Fruit fly (Drosophila melanogaster) whole organism: ENCODE data around the gene stv.

ENCODE experiments used
- CG8478 ChIP-seq: fragments of >200 bp; optimal IDR thresholded peaks from 2 replicates; lab custom pipeline; 2018; ENCODE audit warnings: inconsistent platforms
- Dll ChIP-seq: fragments of >200 bp; optimal IDR thresholded peaks from 2 replicates; lab custom pipeline; 2017
- EcR ChIP-seq, 2 experiments: fragments of >200 bp; optimal IDR thresholded peaks; 2 replicates each; lab custom pipeline; 2017; ENCODE audit warnings: missing biosample characterization in 2 of 2, missing genetic modification characterization in 2 of 2, missing genetic modification reagents in 2 of 2
- pan ChIP-seq: fragments of >200 bp; optimal IDR thresholded peaks from 2 replicates; lab custom pipeline; 2017
- psq ChIP-seq: fragments of >200 bp; optimal IDR thresholded peaks from 2 replicates; lab custom pipeline; 2017
- usp ChIP-seq: fragments of >200 bp; optimal IDR thresholded peaks from 2 replicates; lab custom pipeline; 2017; ENCODE audit warnings: missing biosample characterization, missing genetic modification characterization, mixed read lengths

Gene stv

DNA sequence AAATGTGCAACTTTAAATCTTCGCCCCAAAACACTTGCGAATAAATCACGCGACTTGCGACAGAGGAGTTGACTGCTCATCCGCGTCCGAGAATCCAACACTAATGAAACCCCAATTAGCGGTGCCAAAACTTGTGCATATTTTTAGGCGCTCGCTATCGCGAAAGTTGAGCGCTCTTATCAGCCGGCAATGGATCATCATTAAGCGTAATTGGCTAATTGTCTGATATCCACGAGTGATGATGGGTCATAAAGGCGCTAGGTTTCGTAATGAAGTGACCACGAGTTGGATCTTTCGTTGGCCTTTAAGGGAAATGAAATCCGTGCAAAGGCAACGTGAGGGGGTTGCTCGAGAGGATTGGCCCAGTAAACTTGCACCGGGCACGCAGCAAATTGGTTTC, 22.6 kb upstream of the stv start:
- TF ChIP-seq EcR (GFP tag; optimal IDR thresholded peaks at IDR 0.05; lab: Kevin White, UChicago) (no peak), CG8478 (lab: Kevin White, UChicago) (no peak), psq (lab: Kevin White, UChicago) (no peak), usp (GFP tag; lab: Kevin White, UChicago) (no peak), pan (lab: Kevin White, UChicago) (no peak), Dll (lab: Kevin White, UChicago) (no peak)

DNA sequence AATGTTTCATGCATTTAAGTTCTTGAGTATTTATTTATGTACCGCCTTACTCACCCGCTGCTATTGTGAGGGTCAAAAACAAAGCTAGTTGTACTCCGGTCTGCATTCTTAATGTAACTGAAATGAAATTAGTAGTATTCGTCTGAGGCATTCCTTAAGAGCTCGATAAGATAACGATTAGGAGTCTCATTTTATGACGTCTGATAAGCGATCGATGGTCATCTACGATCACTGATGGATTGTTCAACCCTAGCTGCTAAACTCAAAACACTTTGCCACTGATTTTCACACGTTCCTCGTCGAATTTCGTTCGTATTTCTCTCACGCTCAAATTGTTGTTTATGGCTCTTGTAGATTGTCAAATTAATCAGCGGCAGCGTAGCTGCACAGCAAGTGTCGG, 20.2 kb upstream of the stv start, which contains the start of gene CG10116:
Gene CG10116 (minus strand): TSS at position 106 of the 400 bp plus-strand sequence.
- no peak for TF ChIP-seq pan (lab: Kevin White, UChicago)
- no peak for TF ChIP-seq psq (lab: Kevin White, UChicago)
- no peak for TF ChIP-seq EcR (GFP tag; optimal IDR thresholded peaks at IDR 0.05; lab: Kevin White, UChicago)
- TF ChIP-seq usp (GFP tag; lab: Kevin White, UChicago): no peak
- no peak for TF ChIP-seq CG8478 (lab: Kevin White, UChicago)

dm6 chr3L:13474607-13475006, 2.7 kb upstream of the stv start, which contains the start of gene CG10089:
CG10089 (minus strand) TSS chr3L:13474787.
- TF ChIP-seq pan (lab: Kevin White, UChicago) (no peak), psq (lab: Kevin White, UChicago) (no peak), usp (GFP tag; lab: Kevin White, UChicago) (no peak), Dll (lab: Kevin White, UChicago) (no peak), EcR (GFP tag; optimal IDR thresholded peaks at IDR 0.05; lab: Kevin White, UChicago) (no peak), CG8478 (lab: Kevin White, UChicago) (no peak)

DNA sequence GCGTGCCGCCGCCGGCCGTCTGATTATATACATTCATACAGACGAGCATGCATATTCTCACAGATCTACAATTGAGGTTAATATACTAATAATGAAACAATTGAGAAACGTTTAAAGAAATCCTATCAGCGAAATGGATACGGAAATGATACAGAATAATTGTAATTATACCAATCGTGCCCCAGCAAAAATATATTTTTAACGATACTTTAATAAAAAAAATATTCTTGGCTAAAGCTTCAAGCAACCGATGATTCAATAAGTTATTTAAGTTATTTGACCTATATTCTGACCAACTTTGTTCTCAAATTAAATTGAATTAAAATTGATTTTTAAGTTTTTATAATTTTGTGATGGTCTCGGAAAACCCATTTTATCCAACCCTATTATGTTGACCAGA, 1.3 kb upstream of the stv start:
- TF ChIP-seq pan (lab: Kevin White, UChicago) (no peak), Dll (lab: Kevin White, UChicago) (no peak), psq (lab: Kevin White, UChicago) (no peak), CG8478 (lab: Kevin White, UChicago) (no peak), EcR (GFP tag; optimal IDR thresholded peaks at IDR 0.05; lab: Kevin White, UChicago) (no peak), usp (GFP tag; lab: Kevin White, UChicago) (no peak)

DNA sequence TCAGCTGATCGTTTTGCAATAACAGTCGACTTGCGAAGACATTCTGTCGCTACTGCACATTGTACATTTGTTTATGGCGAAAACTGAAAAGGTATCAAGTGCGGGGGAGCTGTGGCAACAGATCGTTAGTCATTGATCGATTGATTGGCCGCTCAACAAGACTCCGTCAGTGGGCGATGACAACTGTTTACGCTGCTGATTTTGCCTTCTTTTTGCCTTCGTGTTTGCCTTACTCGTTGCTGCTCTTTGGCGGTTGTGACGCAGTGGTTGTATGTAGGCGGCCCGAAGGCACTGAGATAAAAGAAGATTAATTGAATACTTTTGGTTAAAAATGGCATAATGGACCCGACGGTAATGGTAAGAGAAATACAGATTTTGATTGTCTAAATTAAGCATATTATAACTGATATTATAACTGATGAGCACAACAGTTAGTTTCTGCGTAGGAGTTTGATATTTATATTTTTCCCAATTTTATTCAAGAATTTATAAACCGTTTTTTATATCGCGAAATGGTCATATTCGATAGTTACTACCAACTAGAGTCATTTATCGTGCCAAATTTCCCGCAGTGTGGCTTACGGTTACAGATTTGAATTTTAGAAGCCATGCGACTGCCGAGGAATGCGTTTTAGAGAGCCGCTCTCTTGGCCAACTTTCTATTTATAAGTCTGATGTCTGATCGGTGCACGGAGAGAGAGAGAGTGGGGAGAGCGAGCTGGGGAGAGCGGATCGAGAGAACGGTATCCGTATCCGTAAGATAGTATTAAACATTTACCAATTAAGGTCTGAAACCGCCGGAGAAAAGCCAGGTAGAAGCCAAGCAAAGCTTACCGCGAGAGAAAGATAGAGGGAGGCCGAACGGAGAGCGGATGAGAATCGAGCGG, 532 bp upstream of the stv start:
- TF ChIP-seq Dll (lab: Kevin White, UChicago) (peak; percentile 100), EcR (GFP tag; optimal IDR thresholded peaks at IDR 0.05; lab: Kevin White, UChicago) (no peak)

DNA sequence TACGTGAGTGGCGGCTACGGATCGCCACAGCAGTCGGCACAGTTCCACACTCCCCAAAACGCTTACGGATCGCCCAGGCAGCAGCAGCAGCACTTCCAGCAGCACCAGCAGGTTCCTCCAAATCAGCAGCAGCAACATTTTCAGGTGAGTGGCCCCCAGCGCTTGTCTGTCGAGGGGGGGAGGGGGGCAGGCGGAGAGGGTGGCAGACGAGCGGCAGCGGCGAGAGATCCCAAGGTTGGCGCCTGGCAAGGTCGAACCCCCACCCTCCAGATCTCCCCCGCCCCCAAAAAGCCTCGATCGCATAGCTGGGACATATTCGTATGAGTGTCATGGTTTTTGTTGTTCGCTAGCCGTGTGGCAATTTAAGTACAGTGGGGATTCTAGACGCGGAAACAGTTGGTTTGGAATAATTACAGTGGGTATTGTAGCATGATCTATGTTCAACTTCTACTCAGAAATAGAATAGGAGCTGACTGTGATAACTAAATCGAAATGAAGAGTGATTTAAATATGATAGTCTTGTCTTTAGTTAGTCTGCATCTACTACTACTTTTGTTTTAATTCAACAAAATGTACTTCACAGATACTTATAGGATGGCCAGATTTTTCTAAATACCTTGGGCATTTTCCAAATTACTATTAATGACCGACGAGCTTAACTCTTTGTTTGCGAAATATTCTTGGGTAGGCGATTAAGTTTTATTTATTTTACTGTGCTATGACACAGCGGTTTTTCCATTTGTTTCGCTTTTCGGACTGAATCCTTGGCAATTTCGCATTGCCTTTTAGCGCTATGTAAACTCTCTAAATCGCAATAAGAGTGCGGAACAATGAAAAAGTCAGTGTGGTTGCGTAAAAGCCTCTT, 1.2 kb downstream of the stv start:
- no peak for TF ChIP-seq psq (lab: Kevin White, UChicago)
- TF ChIP-seq Dll (lab: Kevin White, UChicago): no peak
- no peak for TF ChIP-seq CG8478 (lab: Kevin White, UChicago)
- no peak for TF ChIP-seq EcR (GFP tag; optimal IDR thresholded peaks at IDR 0.05; lab: Kevin White, UChicago)
- no peak for TF ChIP-seq usp (GFP tag; lab: Kevin White, UChicago)
- no peak for TF ChIP-seq pan (lab: Kevin White, UChicago)

- TF ChIP-seq usp (GFP tag; lab: Kevin White, UChicago) (no peak), psq (lab: Kevin White, UChicago) (no peak), pan (lab: Kevin White, UChicago) (no peak), EcR (GFP tag; optimal IDR thresholded peaks at IDR 0.05; lab: Kevin White, UChicago) (no peak), CG8478 (lab: Kevin White, UChicago) (no peak), Dll (lab: Kevin White, UChicago) (no peak)
These were observed 1.9 kb downstream of the stv start for dm6 chr3L:13479204-13479600.

DNA sequence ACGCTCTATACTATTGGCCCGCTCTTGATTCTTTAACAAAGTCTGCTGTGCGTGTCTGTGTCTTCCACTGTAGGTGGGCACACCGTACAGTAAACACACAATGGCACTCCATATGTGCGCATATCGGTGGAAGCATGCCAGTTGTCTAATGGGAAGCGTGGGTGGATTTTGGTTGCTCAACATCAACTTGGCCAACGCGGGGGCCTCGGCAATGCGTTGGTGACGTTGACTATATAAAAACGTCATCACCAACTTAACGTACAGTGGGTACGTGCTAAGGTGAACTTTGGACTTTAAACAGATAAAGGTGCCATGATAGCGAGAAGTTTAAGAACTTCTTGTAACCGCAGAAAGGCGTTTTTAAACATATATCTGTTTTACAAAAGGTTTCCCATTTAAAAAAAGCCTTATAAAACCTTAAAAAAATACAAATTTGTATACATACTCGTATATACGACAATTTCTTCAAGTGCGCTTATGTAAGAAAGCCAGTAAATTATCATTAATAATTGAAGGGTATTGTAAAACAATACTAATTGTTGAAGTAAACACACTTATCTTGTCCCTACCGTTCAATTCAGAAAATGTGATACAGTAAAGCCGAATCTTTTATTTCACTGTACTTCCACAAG, 2.4 kb downstream of the stv start:
- TF ChIP-seq CG8478 (lab: Kevin White, UChicago) (no peak), usp (GFP tag; lab: Kevin White, UChicago) (no peak), pan (lab: Kevin White, UChicago) (no peak), Dll (lab: Kevin White, UChicago) (no peak), psq (lab: Kevin White, UChicago) (no peak), EcR (GFP tag; optimal IDR thresholded peaks at IDR 0.05; lab: Kevin White, UChicago) (no peak)

DNA sequence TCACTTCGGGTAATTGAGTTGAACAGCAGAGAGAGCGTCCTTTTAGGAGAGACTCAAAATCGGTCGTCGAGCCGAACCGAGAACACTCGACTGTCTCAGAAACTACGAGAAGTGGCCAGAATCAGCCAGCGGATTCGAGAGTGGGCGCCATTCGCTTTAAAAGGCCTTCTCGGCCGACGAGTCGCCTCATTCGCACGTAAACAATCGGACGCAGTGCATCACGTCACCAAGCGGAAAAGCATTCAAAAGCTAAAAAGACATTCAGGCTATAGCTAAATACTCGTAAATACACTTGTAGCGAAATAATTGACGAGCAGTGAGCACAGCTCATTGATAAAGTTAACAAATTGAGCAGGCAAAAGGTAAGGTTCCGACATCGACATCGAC, 2.9 kb downstream of the stv start:
- peak; percentile 25 for TF ChIP-seq Dll (lab: Kevin White, UChicago)
- no peak for TF ChIP-seq EcR (GFP tag; optimal IDR thresholded peaks at IDR 0.05; lab: Kevin White, UChicago)

DNA sequence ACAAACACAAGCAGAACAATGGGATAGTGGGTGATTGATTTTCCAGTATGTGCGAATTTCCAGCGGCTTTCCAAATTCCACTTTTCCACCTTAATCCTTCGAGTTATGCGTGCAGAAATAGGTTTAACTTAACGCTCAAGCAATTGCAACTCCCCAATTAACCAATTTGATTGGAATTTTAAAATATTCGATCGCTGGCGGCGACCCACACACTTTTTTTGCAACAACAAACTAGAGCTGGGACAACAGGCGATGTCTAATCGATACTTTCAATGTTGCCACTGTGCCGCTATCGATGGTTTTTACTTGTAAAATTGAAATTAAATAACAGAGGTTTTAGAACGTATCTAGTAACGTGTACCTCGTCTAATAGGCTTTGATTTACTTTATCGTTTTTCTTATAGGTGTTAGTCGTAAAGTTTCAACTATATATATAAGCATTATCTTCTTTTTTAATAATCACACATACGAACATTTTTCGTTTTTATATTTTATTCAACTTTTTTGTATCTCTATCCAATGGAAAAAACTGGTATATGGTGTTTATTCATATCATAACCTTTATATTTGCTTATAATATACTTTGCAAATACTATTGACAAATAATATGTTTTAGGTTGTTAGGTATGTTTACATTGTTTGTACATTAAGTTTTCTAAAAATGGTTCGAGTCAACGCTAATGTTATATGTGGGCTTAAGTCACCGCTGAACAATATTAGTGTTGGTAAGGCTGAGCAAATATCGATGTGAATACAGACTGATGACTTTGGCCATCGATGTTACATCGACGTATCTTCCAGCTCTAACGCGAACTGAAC, 8.9 kb downstream of the stv start, which contains the start of the genes Abp1 and Tgi:
Gene Abp1 (minus strand): TSS at position 240 of the 819 bp plus-strand sequence.
Gene Tgi (plus strand): TSS at position 757 of the 819 bp plus-strand sequence.
- TF ChIP-seq psq (lab: Kevin White, UChicago) (no peak), usp (GFP tag; lab: Kevin White, UChicago) (no peak), EcR (GFP tag; optimal IDR thresholded peaks at IDR 0.05; lab: Kevin White, UChicago) (no peak), Dll (lab: Kevin White, UChicago) (no peak), CG8478 (lab: Kevin White, UChicago) (no peak), pan (lab: Kevin White, UChicago) (no peak)
